Fruit fly (Drosophila melanogaster) Kc167 (cell line): ENCODE results near the gene U2af38.

Experiments used
- Myc ChIP-seq: fragments of >200 bp; optimal IDR thresholded peaks from 2 replicates; lab custom pipeline; 2017; ENCODE audit warnings: missing external identifiers
- psq ChIP-seq: fragments of >200 bp; optimal IDR thresholded peaks from 2 replicates; lab custom pipeline; 2017; ENCODE audit warnings: missing external identifiers

DNA sequence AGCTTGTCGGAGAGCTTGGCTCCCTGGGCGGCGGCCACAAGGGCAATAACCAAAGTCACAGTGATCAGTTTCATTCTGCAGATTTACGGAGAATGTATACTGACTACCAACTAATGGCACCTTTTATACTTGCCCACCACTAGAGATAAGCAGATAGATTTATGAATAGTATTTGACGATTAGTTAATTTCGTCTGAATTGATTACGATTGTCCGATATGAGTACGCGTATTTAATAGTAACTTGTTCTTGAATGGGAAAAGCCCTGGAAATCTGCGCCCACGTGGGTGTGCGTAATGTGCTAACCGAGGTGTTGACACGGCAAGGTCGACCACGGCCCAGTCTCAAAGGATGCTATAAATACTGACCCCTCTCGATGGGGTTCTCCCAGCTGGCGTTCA, 26.7 kb upstream of the U2af38 start, which contains the start of gene CG11911:
- TF ChIP-seq psq: no peak
- TF ChIP-seq Myc: no peak
